Fruit fly (Drosophila melanogaster) Kc167 (cell line): ENCODE results near the gene inaF-A.
"Not testable (repeated sequence)": the region's sequence is repeated elsewhere in the genome, so short reads cannot be mapped to it uniquely, and the experiment has no call there.

ENCODE experiments used
- Myc ChIP-seq: fragments of >200 bp; optimal IDR thresholded peaks from 2 replicates; lab custom pipeline; 2017; ENCODE audit warnings: missing external identifiers
- Sin3A ChIP-seq: fragments of >200 bp; optimal IDR thresholded peaks from 2 replicates; lab custom pipeline; 2018; ENCODE audit warnings: missing external identifiers
- h ChIP-seq: fragments of >200 bp; optimal IDR thresholded peaks from 3 replicates; lab custom pipeline; 2018; ENCODE audit warnings: missing external identifiers
- insv ChIP-seq: fragments of >200 bp; optimal IDR thresholded peaks from 3 replicates; lab custom pipeline; 2018; ENCODE audit warnings: missing external identifiers
- psq ChIP-seq: fragments of >200 bp; optimal IDR thresholded peaks from 2 replicates; lab custom pipeline; 2017; ENCODE audit warnings: missing external identifiers
- ttk ChIP-seq: sonication (Bioruptor generic); optimal IDR thresholded peaks from 2 replicates; lab custom pipeline; 2017; ENCODE audit warnings: missing external identifiers

Gene inaF-A

dm6 chrX:11733795-11734194, at the start of gene inaF-A:
inaF-A (minus strand) TSS chrX:11733895.
- no peak for TF ChIP-seq Sin3A (lab: Kevin White, UChicago)

DNA sequence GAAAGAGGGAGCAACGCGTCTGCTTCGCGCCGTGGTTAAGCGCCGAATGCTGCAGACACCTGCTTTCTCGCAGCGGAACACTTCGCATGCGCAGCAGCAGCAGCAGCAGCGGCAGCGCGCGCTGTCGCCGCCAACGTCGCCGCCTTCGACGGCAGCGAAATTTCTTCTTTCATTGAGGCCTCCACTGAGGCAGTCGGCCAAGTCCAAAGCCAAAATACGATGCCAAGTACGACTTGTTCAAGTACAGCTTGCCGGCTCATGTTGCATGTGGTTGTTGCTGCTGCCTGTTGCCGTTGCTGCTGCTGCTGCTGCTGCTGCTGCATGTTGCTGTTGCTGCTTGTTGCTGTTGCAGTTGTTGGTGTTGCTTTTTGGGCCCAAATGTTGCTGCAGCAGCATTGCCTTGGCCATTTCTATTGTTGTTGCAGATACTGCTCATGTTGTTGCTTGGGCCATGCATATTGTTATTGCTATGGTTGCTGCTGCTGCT, 45.1 kb upstream of the inaF-A start, which contains the start of gene dy:
Gene dy (minus strand): TSS at position 51 of the 487 bp plus-strand sequence.
- TF ChIP-seq ttk (lab: Kevin White, UChicago) (no peak), Sin3A (lab: Kevin White, UChicago) (no peak)

DNA sequence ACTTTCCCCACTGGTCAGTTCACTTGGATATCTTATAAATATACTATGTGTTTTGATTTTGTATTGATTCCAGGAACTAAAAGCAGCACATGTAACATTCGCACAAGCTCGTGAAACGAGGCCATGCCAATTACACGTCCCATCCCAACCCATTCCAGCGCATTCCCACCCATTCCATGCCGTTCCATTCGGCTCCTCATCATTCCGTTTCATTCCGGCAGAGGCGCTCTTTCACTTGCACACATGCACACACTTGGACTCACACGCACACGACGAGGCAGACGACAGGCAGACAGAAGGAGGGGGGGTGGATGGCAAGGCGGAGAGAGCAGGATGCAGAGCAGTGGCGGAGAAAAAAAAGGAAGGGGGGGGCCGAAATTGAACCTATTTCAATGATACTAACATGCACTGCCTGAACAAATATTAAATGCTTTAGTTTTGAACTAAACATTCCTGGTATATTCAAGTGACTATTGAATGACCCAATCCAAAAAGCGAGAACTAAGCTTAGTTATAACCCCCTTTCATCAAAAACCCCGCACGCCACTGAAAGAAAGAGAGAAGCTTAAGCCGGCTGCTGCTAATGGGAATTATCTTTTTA, 42.4 kb upstream of the inaF-A start:
- no peak for TF ChIP-seq Sin3A (lab: Kevin White, UChicago)
- TF ChIP-seq psq (lab: Kevin White, UChicago) = no peak
- TF ChIP-seq Myc = no peak
- no peak for TF ChIP-seq insv (lab: Kevin White, UChicago)

dm6 chrX:11769435-11769834, 35.7 kb upstream of the inaF-A start:
- TF ChIP-seq insv (lab: Kevin White, UChicago) (no peak), Myc (no peak), psq (lab: Kevin White, UChicago) (no peak), Sin3A (lab: Kevin White, UChicago) (no peak), ttk (lab: Kevin White, UChicago) (no peak), h (lab: Kevin White, UChicago) (no peak)

DNA sequence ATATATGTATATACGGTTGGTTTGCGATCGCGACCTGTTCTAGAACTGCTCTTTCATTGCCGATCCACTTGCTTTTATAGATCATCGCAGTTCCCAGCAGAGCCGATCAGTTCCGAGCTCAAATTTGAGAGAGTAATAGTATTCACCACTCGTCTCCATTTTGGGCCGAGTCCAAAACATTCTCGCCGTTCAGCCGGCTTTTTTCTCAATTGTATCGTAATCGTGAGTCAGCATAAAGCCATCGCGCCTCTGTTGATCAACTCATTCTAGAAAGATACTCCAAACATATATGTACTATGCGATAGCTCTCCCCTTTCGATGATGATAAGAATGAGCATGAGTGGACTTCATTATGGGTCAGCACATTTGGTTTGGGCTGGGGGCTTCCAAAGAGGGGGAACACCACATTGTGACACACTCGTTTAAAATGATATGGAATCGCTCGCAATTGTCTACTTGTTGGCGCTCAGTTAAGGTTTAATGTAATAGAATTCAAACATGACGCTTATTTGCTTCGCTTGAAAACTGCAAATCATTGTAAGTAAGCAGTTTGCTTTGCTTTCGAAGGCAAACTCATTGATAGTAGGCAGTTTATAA, 30.9 kb upstream of the inaF-A start, which contains the start of gene CG9360:
Gene CG9360 (minus strand): TSS at position 51 of the 597 bp plus-strand sequence.
- TF ChIP-seq Sin3A (lab: Kevin White, UChicago) (no peak), ttk (lab: Kevin White, UChicago) (no peak), h (lab: Kevin White, UChicago) (no peak), psq (lab: Kevin White, UChicago) (no peak), insv (lab: Kevin White, UChicago) (no peak), Myc (no peak)

DNA sequence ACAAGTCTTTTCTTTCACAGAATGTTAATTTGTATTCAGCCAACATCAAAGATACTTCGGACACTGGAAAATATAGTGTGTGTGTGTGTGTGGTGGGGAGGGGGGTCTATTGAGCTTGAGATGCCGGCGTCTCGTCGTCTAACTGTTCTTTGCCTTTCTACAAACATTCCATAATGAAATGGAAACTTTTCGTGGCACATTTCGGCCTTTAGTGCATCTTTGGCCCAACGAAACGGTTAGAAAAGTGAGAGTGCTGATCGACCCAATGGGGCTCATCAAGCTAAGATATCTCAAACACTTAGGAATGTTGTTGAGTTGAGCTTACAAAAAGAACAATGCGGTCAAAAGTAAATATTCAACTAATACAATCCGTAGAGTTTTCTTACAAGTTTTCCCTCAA, 23.2 kb upstream of the inaF-A start:
- TF ChIP-seq psq (lab: Kevin White, UChicago) = no peak
- TF ChIP-seq insv (lab: Kevin White, UChicago) = no peak
- no peak for TF ChIP-seq ttk (lab: Kevin White, UChicago)
- no peak for TF ChIP-seq Sin3A (lab: Kevin White, UChicago)
- no peak for TF ChIP-seq h (lab: Kevin White, UChicago)
- no peak for TF ChIP-seq Myc

dm6 chrX:11753973-11754372, 20.3 kb upstream of the inaF-A start, which contains the start of gene m:
m (plus strand) TSS chrX:11754273.
- not testable (repeated sequence) for TF ChIP-seq psq, insv, Sin3A (lab: Kevin White, UChicago)

DNA sequence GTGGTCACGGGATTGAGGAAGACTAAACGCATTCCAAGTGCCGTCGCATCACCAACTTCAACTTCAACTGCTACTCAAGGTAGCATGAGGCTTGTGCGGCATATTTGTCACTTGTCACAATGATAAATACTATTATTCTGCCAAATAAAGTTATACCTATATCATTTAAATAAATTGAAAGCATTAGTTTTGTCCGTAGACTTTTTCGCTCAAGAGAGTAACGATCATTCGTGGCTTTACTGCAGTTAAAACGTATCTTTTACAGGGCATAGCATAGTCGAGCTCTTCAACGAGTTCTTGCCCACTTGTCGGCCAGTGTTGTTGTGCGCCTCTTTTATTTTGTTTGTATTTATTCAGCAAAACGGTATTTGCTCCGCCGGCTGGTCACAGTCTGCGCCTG, 2.7 kb upstream of the inaF-A start:
- no peak for TF ChIP-seq Sin3A (lab: Kevin White, UChicago)
- TF ChIP-seq psq (lab: Kevin White, UChicago) = no peak

DNA sequence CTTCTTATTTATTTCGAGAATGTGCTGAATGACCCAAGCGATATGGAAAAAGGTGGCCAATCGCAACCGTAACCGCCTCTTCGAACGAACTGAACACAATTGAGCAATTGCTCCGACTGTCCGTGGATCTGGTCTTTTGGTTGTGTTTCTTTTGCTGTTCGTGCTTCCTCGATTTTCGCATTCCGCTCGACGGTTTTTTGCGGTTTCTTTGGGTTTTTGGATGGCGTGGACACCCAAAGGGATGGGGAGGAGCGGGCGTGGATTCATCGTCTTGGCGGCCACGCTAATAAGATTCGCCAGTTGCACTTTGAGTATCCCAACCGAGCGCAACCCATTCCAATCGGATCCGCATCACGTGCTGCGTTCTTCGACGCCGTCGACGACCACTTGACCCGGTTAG, 1.0 kb downstream of the inaF-A start, which contains the start of gene inaF-B:
Gene inaF-B (minus strand): TSS at position 101 of the 400 bp plus-strand sequence.
- TF ChIP-seq ttk (lab: Kevin White, UChicago) = no peak
- TF ChIP-seq h (lab: Kevin White, UChicago) = no peak
- TF ChIP-seq Myc = no peak
- no peak for TF ChIP-seq psq (lab: Kevin White, UChicago)
- no peak for TF ChIP-seq Sin3A (lab: Kevin White, UChicago)
- no peak for TF ChIP-seq insv (lab: Kevin White, UChicago)

DNA sequence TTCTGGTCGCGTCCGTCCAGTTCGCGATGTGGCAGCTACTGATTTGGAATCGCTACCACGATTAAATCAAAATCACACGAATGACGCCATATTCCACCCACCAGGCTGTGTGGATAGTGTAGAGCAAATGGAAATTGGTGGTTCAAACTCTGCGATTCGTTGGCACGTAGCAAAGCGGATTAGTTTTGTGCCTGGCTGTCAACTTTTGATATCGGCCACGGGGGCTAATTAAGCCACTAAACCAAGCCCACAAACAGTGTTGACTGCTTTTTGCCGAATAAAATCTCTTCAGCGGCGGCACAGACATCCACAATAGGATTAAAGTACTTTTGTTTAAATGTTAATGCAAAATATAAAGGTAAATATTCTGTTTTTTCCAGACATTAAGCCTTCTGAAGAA, 2.0 kb downstream of the inaF-A start, which contains the start of gene inaF-C:
Gene inaF-C (minus strand): TSS at position 101 of the 400 bp plus-strand sequence.
- TF ChIP-seq ttk (lab: Kevin White, UChicago) = no peak
- TF ChIP-seq Sin3A (lab: Kevin White, UChicago) = no peak
- TF ChIP-seq h (lab: Kevin White, UChicago) = no peak
- no peak for TF ChIP-seq insv (lab: Kevin White, UChicago)
- no peak for TF ChIP-seq psq (lab: Kevin White, UChicago)

dm6 chrX:11729993-11730392, 3.7 kb downstream of the inaF-A start:
- TF ChIP-seq Sin3A (lab: Kevin White, UChicago) (no peak), Myc (no peak), insv (lab: Kevin White, UChicago) (no peak), psq (lab: Kevin White, UChicago) (no peak), ttk (lab: Kevin White, UChicago) (no peak), h (lab: Kevin White, UChicago) (no peak)

- TF ChIP-seq Sin3A (lab: Kevin White, UChicago) = no peak
- TF ChIP-seq insv (lab: Kevin White, UChicago) = no peak
- no peak for TF ChIP-seq h (lab: Kevin White, UChicago)
- TF ChIP-seq ttk (lab: Kevin White, UChicago) = no peak
- TF ChIP-seq Myc = no peak
- TF ChIP-seq psq (lab: Kevin White, UChicago) = no peak
Measured at dm6 chrX:11728999-11729398, 4.7 kb downstream of the inaF-A start, which contains the start of gene inaF-D. inaF-D (minus strand) TSS chrX:11729099.
